Worm (Caenorhabditis elegans): Measurements from ENCODE around the gene M163.7.

- TF ChIP-seq nhr-11 (tag; optimal IDR thresholded peaks at IDR 0.05) (no peak), ama-1 (optimal IDR thresholded peaks at IDR 0.05) (no peak), ceh-30 (tag; optimal IDR thresholded peaks at IDR 0.05) (no peak), C08G9.2 (tag; optimal IDR thresholded peaks at IDR 0.05) (no peak), pqm-1 (tag; optimal IDR thresholded peaks at IDR 0.05) (no peak), fkh-10 (GFP tag; optimal IDR thresholded peaks at IDR 0.05) (no peak), hlh-30 (tag; optimal IDR thresholded peaks at IDR 0.05; ENCODE audit: insufficient read depth) (no peak), F13H6.1 (tag; optimal IDR thresholded peaks at IDR 0.05) (no peak), syd-9 (tag; optimal IDR thresholded peaks at IDR 0.05) (no peak), C38D4.7 (GFP tag; optimal IDR thresholded peaks at IDR 0.05) (no peak), Y22D7AL.16 (tag; optimal IDR thresholded peaks at IDR 0.05) (no peak)
Observed at ce11 chrX:14442321-14442720, 22.3 kb upstream of the M163.7 start, which contains the start of gene F23D12.3.
